Worm (Caenorhabditis elegans) whole organism, L1 larva: ENCODE measurements around the gene F41H10.4.

Experiments
- ama-1 ChIP-seq: fragments of 150-350 bp; optimal IDR thresholded peaks from 2 replicates; lab custom pipeline; 2014
- dpl-1 ChIP-seq, 3 experiments: fragments of 150-350 bp in 2 of 3; sonication (generic microtip) in 1 of 3; optimal IDR thresholded peaks; 2 replicates each; lab custom pipeline; 2014 to 2017; ENCODE audit warnings: missing biosample characterization in 3 of 3, missing genetic modification characterization in 3 of 3, missing genetic modification reagents in 3 of 3
- egl-27 ChIP-seq, 2 experiments: fragments of 150-350 bp in 1 of 2; sonication (generic microtip); optimal IDR thresholded peaks; 3 replicates each; lab custom pipeline; 2017 to 2018; ENCODE audit warnings: missing biosample characterization in 2 of 2, missing genetic modification characterization in 2 of 2, missing genetic modification reagents in 2 of 2
- fkh-8 ChIP-seq: sonication (generic microtip); optimal IDR thresholded peaks from 2 replicates; lab custom pipeline; 2016; ENCODE audit warnings: mild to moderate bottlenecking, missing genetic modification characterization, missing compliant biosample characterization
- hlh-17 ChIP-seq: fragments of 200-800 bp; sonication (Bioruptor generic); optimal IDR thresholded peaks from 2 replicates; lab custom pipeline; 2018; ENCODE audit warnings: missing genetic modification characterization, mild to moderate bottlenecking, missing compliant biosample characterization, moderate library complexity, borderline replicate concordance
- lin-13 ChIP-seq: fragments of 150-350 bp; optimal IDR thresholded peaks from 2 replicates; lab custom pipeline; 2014; ENCODE audit warnings: missing biosample characterization, missing genetic modification reagents, missing genetic modification characterization
- lin-14 ChIP-seq: fragments of 200-800 bp; sonication (Bioruptor generic); optimal IDR thresholded peaks from 2 replicates; lab custom pipeline; 2018; ENCODE audit warnings: mild to moderate bottlenecking, missing genetic modification characterization, moderate library complexity, missing compliant biosample characterization
- lin-15B ChIP-seq: fragments of 150-350 bp; sonication (generic microtip); optimal IDR thresholded peaks from 3 replicates; lab custom pipeline; 2014; ENCODE audit warnings: missing biosample characterization, missing genetic modification characterization
- lin-35 ChIP-seq, 2 experiments: fragments of 150-350 bp; optimal IDR thresholded peaks; 2 replicates each; lab custom pipeline; 2014; ENCODE audit warnings: missing biosample characterization in 2 of 2, missing genetic modification characterization in 2 of 2, missing genetic modification reagents in 2 of 2
- lir-3 ChIP-seq: sonication (generic microtip); optimal IDR thresholded peaks from 2 replicates; lab custom pipeline; 2016; ENCODE audit warnings: mild to moderate bottlenecking, missing genetic modification characterization, moderate library complexity, missing compliant biosample characterization; ENCODE audit not compliant: poor library complexity
- mdl-1 ChIP-seq, 2 experiments: fragments of 150-350 bp; optimal IDR thresholded peaks; 2 replicates each; lab custom pipeline; 2014 to 2017; ENCODE audit warnings: missing biosample characterization in 2 of 2, missing genetic modification characterization in 2 of 2, inconsistent platforms in 1 of 2
- mep-1 ChIP-seq: fragments of 150-350 bp; optimal IDR thresholded peaks from 2 replicates; lab custom pipeline; 2014; ENCODE audit warnings: missing biosample characterization, missing genetic modification characterization
- nhr-76 ChIP-seq: sonication (generic microtip); optimal IDR thresholded peaks from 2 replicates; lab custom pipeline; 2017; ENCODE audit warnings: missing biosample characterization, missing genetic modification characterization
- sptf-1 ChIP-seq: fragments of 150-350 bp; optimal IDR thresholded peaks from 2 replicates; lab custom pipeline; 2014; ENCODE audit warnings: missing biosample characterization, missing genetic modification characterization

ce11 chrIV:5360533-5360932 is 3.8 kb upstream of the F41H10.4 start, which contains the start of gene F41H10.5:
- TF ChIP-seq lin-15B (tag; lab: Kevin White, UChicago) (no peak), egl-27 (tag; optimal IDR thresholded peaks at IDR 0.05; lab: Kevin White, UChicago) (no peak), lin-35 (GFP tag; optimal IDR thresholded peaks at IDR 0.05; lab: Kevin White, UChicago) (no peak), lin-14 (GFP tag; lab: Kevin White, UChicago) (no peak), lir-3 (tag; lab: Kevin White, UChicago) (no peak), dpl-1 (GFP tag; optimal IDR thresholded peaks at IDR 0.05; lab: Kevin White, UChicago) (no peak), hlh-17 (no peak), mep-1 (tag; lab: Kevin White, UChicago) (no peak), mdl-1 (tag; optimal IDR thresholded peaks at IDR 0.05; lab: Kevin White, UChicago) (no peak), ama-1 (no peak), lin-13 (no peak), fkh-8 (no peak), nhr-76 (tag; lab: Kevin White, UChicago) (no peak), sptf-1 (no peak)
